Worm (Caenorhabditis elegans) whole organism, L4 larva: ENCODE results near the gene T08D10.4.
A peak's percentile ranks its signal among the peaks of the same experiment; 100 is the strongest.

Source experiments
- D1046.2 ChIP-seq: fragments of 200-800 bp; sonication (Bioruptor generic); IDR thresholded peaks from 2 replicates; pipeline ENCODE4 v1.3.6; 2022; ENCODE audit warnings: missing genetic modification characterization, missing compliant biosample characterization
- F44E2.7 ChIP-seq: fragments of 200-800 bp; sonication (Bioruptor generic); IDR thresholded peaks from 2 replicates; pipeline ENCODE4 v2.1.2; 2022; ENCODE audit warnings: missing genetic modification characterization, missing compliant biosample characterization
- F49E8.2 ChIP-seq: sonication (generic microtip); optimal IDR thresholded peaks from 2 replicates; lab custom pipeline; 2016; ENCODE audit warnings: missing compliant biosample characterization, mild to moderate bottlenecking, missing genetic modification characterization, borderline replicate concordance
- T26A8.4 ChIP-seq: fragments of 200-800 bp; sonication (Bioruptor generic); IDR thresholded peaks from 2 replicates; pipeline ENCODE4 v1.3.6; 2022; ENCODE audit warnings: missing genetic modification characterization, missing compliant biosample characterization
- aha-1 ChIP-seq: fragments of 150-350 bp; peaks from one replicate; lab custom pipeline; 2014; ENCODE audit warnings: missing biosample characterization, missing genetic modification characterization
- aly-2 ChIP-seq: sonication (generic microtip); optimal IDR thresholded peaks from 2 replicates; lab custom pipeline; 2018; ENCODE audit warnings: missing biosample characterization, missing genetic modification characterization
- arid-1 ChIP-seq: fragments of 200-800 bp; sonication (Bioruptor generic); conservative IDR thresholded peaks from 2 replicates; pipeline ENCODE4 v1.3.6; 2022; ENCODE audit warnings: missing genetic modification reagents, missing genetic modification characterization, missing compliant biosample characterization
- ceh-20 ChIP-seq: fragments of 200-800 bp; sonication (Bioruptor generic); IDR thresholded peaks from 2 replicates; pipeline ENCODE4 v1.3.6; 2022; ENCODE audit warnings: missing genetic modification reagents, missing genetic modification characterization, missing compliant biosample characterization
- ceh-62 ChIP-seq: sonication (generic microtip); optimal IDR thresholded peaks from 2 replicates; lab custom pipeline; 2017; ENCODE audit warnings: missing biosample characterization, missing genetic modification characterization
- ctbp-1 ChIP-seq: fragments of 200-800 bp; sonication (Bioruptor generic); IDR thresholded peaks from 2 replicates; pipeline ENCODE4 v1.3.6; 2022; ENCODE audit warnings: missing genetic modification reagents, missing genetic modification characterization, missing compliant biosample characterization
- daf-12 ChIP-seq: fragments of 150-350 bp; optimal IDR thresholded peaks from 2 replicates; lab custom pipeline; 2014; ENCODE audit warnings: missing biosample characterization, missing genetic modification reagents, missing genetic modification characterization
- daf-16 ChIP-seq, 3 experiments: sonication (generic microtip); optimal IDR thresholded peaks; 2 replicates each; lab custom pipeline; 2016 to 2017; ENCODE audit warnings: missing genetic modification characterization in 3 of 3, missing genetic modification reagents in 3 of 3, mild to moderate bottlenecking in 2 of 3, missing compliant biosample characterization in 2 of 3, missing biosample characterization in 1 of 3, moderate library complexity in 1 of 3
- dmd-8 ChIP-seq: fragments of 200-800 bp; sonication (Bioruptor generic); IDR thresholded peaks from 2 replicates; pipeline ENCODE4 v1.3.6; 2022; ENCODE audit warnings: missing genetic modification characterization, missing compliant biosample characterization
- dmd-9 ChIP-seq: fragments of 200-800 bp; sonication (Bioruptor generic); IDR thresholded peaks from 2 replicates; pipeline ENCODE4 v1.3.6; 2022; ENCODE audit warnings: missing genetic modification reagents, missing genetic modification characterization, missing compliant biosample characterization
- dve-1 ChIP-seq: sonication (generic microtip); optimal IDR thresholded peaks from 2 replicates; lab custom pipeline; 2017; ENCODE audit warnings: antibody characterized with exemption, mild to moderate bottlenecking, missing genetic modification characterization, missing compliant biosample characterization; ENCODE audit not compliant: insufficient read depth
- egl-43 ChIP-seq: fragments of 200-800 bp; sonication (Bioruptor generic); IDR thresholded peaks from 2 replicates; pipeline ENCODE4 v1.3.6; 2022; ENCODE audit warnings: missing genetic modification reagents, missing genetic modification characterization, missing compliant biosample characterization
- gei-8 ChIP-seq: fragments of 200-800 bp; sonication (Bioruptor generic); optimal IDR thresholded peaks from 2 replicates; lab custom pipeline; 2018; ENCODE audit warnings: mild to moderate bottlenecking, missing genetic modification characterization, missing compliant biosample characterization
- hif-1 ChIP-seq, 2 experiments: sonication (generic microtip); optimal IDR thresholded peaks; 2 replicates each; lab custom pipeline; 2016 to 2017; ENCODE audit warnings: missing compliant biosample characterization in 2 of 2, missing genetic modification characterization in 2 of 2, missing genetic modification reagents in 2 of 2, missing genotype in 2 of 2, mild to moderate bottlenecking in 1 of 2
- hlh-11 ChIP-seq: fragments of 200-800 bp; sonication (Bioruptor generic); optimal IDR thresholded peaks from 2 replicates; lab custom pipeline; 2018; ENCODE audit warnings: mild to moderate bottlenecking, missing genetic modification characterization, missing compliant biosample characterization
- hlh-30 ChIP-seq: sonication (generic microtip); optimal IDR thresholded peaks from 2 replicates; lab custom pipeline; 2017; ENCODE audit warnings: antibody characterized with exemption, mild to moderate bottlenecking, missing genetic modification characterization, missing compliant biosample characterization; ENCODE audit not compliant: insufficient read depth
- hmg-1.1 ChIP-seq: fragments of 200-800 bp; sonication (Bioruptor generic); IDR thresholded peaks from 2 replicates; pipeline ENCODE4 v1.3.6; 2022; ENCODE audit warnings: missing genetic modification reagents, missing genetic modification characterization, missing compliant biosample characterization
- lin-29 ChIP-seq: fragments of 200-800 bp; sonication (Bioruptor generic); IDR thresholded peaks from 2 replicates; pipeline ENCODE4 v1.3.6; 2022; ENCODE audit warnings: missing genetic modification reagents, missing genetic modification characterization, missing compliant biosample characterization
- lin-38 ChIP-seq: fragments of 200-800 bp; sonication (Bioruptor generic); IDR thresholded peaks from 2 replicates; pipeline ENCODE4 v1.3.6; 2022; ENCODE audit warnings: missing genetic modification reagents, missing genetic modification characterization, missing compliant biosample characterization
- lin-39 ChIP-seq: fragments of 150-350 bp; optimal IDR thresholded peaks from 2 replicates; lab custom pipeline; 2014; ENCODE audit warnings: missing biosample characterization, missing genetic modification reagents, missing genetic modification characterization
- madf-5 ChIP-seq, 2 experiments: fragments of 200-800 bp; sonication (Bioruptor generic); IDR thresholded peaks; 2 replicates each; pipeline ENCODE4 v1.3.6; 2022; ENCODE audit warnings: missing compliant biosample characterization in 2 of 2, missing genetic modification characterization in 2 of 2
- madf-9 ChIP-seq: fragments of 200-800 bp; sonication (Bioruptor generic); conservative IDR thresholded peaks from 2 replicates; pipeline ENCODE4 v1.3.6; 2022; ENCODE audit warnings: missing genetic modification reagents, missing genetic modification characterization, missing compliant biosample characterization
- mes-2 ChIP-seq: sonication (generic microtip); optimal IDR thresholded peaks from 2 replicates; lab custom pipeline; 2016; ENCODE audit warnings: missing genotype, mild to moderate bottlenecking, missing genetic modification characterization, missing compliant biosample characterization; ENCODE audit not compliant: poor library complexity, severe bottlenecking
- mxl-3 ChIP-seq: fragments of 200-800 bp; sonication (Bioruptor generic); optimal IDR thresholded peaks from 2 replicates; lab custom pipeline; 2018; ENCODE audit warnings: mild to moderate bottlenecking, missing genetic modification characterization, missing compliant biosample characterization
- nhr-11 ChIP-seq: fragments of 150-350 bp; optimal IDR thresholded peaks from 2 replicates; lab custom pipeline; 2014; ENCODE audit warnings: missing biosample characterization, missing genetic modification characterization
- nhr-111 ChIP-seq: fragments of 200-800 bp; sonication (Bioruptor generic); optimal IDR thresholded peaks from 2 replicates; lab custom pipeline; 2018; ENCODE audit warnings: mild to moderate bottlenecking, missing genetic modification characterization, missing compliant biosample characterization
- nhr-77 ChIP-seq: fragments of 150-350 bp; optimal IDR thresholded peaks from 2 replicates; lab custom pipeline; 2014; ENCODE audit warnings: missing biosample characterization, missing genetic modification characterization
- pha-4 ChIP-seq, 2 experiments: fragments of 150-350 bp in 1 of 2; fragments of 200-800 bp in 1 of 2; sonication (Bioruptor generic) in 1 of 2; IDR thresholded peaks in 1 of 2; optimal IDR thresholded peaks in 1 of 2; 2 replicates each; pipeline versions ENCODE4 v1.3.6 to Lab custom; 2014 to 2022; ENCODE audit warnings: missing genetic modification characterization in 2 of 2, missing genetic modification reagents in 2 of 2, missing biosample characterization in 1 of 2, missing compliant biosample characterization in 1 of 2
- pqm-1 ChIP-seq: sonication (generic microtip); optimal IDR thresholded peaks from 2 replicates; lab custom pipeline; 2017; ENCODE audit warnings: missing biosample characterization, missing genetic modification characterization
- rbr-2 ChIP-seq: sonication (generic microtip); optimal IDR thresholded peaks from 2 replicates; lab custom pipeline; 2016; ENCODE audit warnings: missing genotype, missing genetic modification characterization, missing compliant biosample characterization
- set-16 ChIP-seq: fragments of 200-800 bp; sonication (Bioruptor generic); IDR thresholded peaks from 2 replicates; pipeline ENCODE4 v1.3.6; 2022; ENCODE audit warnings: missing genetic modification reagents, missing genetic modification characterization, missing compliant biosample characterization
- skn-1 ChIP-seq: fragments of 150-350 bp; optimal IDR thresholded peaks from 2 replicates; lab custom pipeline; 2014; ENCODE audit warnings: missing biosample characterization, missing genetic modification characterization
- snpc-1.2 ChIP-seq: fragments of 200-800 bp; sonication (Bioruptor generic); IDR thresholded peaks from 2 replicates; pipeline ENCODE4 v1.3.6; 2022; ENCODE audit warnings: missing genetic modification reagents, missing genetic modification characterization, missing compliant biosample characterization
- vab-7 ChIP-seq: fragments of 200-800 bp; sonication (Bioruptor generic); IDR thresholded peaks from 2 replicates; pipeline ENCODE4 v1.3.6; 2022; ENCODE audit warnings: missing genetic modification reagents, missing genetic modification characterization, missing compliant biosample characterization
- zfp-3 ChIP-seq: fragments of 200-800 bp; sonication (Bioruptor generic); conservative IDR thresholded peaks from 2 replicates; pipeline ENCODE4 v1.3.6; 2022; ENCODE audit warnings: missing genetic modification reagents, missing genetic modification characterization, missing compliant biosample characterization
- zip-2 ChIP-seq: fragments of 150-350 bp; optimal IDR thresholded peaks from 2 replicates; lab custom pipeline; 2014; ENCODE audit warnings: missing biosample characterization, missing genetic modification characterization

The T08D10.4 gene

DNA sequence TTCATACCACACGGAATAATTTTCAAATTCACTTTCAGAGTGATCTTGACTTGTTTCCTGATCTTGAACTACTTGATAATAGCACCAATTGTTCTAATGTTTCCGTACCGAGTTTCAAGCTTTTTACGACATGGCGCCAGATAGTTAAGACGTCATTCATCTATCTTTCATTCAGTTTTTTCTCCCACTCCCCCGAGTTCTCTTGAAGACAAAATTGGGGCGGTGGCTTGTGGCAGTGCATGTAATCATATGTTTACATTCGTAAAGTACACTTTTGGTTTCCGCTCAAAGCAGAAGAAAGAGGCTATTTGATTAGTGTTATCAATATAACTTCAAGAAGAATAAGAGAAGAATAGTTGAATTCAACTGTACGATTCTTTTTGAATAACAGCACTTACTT lies 46.4 kb upstream of the T08D10.4 start (continued):
- no peak for TF ChIP-seq daf-16 (GFP tag; optimal IDR thresholded peaks at IDR 0.05; lab: Kevin White, UChicago)
- TF ChIP-seq daf-16 (tag; optimal IDR thresholded peaks at IDR 0.05; lab: Kevin White, UChicago), result peak; percentile 41
- TF ChIP-seq mes-2 (tag; lab: Kevin White, UChicago), result peak; percentile 3
- TF ChIP-seq pqm-1, result peak; percentile 40
- TF ChIP-seq set-16 (GFP tag; lab: Robert Waterston, UW), result no peak
- TF ChIP-seq gei-8, result no peak
- TF ChIP-seq ctbp-1 (GFP tag; lab: Robert Waterston, UW), result no peak
- no peak for TF ChIP-seq madf-9 (GFP tag; lab: Robert Waterston, UW)

ce11 chrX:11996606-11997005 lies 43.5 kb upstream of the T08D10.4 start:
- TF ChIP-seq snpc-1.2 (GFP tag; lab: Robert Waterston, UW) (no peak), aly-2 (tag; lab: Kevin White, UChicago) (no peak), hlh-11 (tag; lab: Kevin White, UChicago) (peak; percentile 17), zip-2 (tag; lab: Kevin White, UChicago) (no peak), dmd-9 (GFP tag; lab: Robert Waterston, UW) (no peak), dve-1 (tag; lab: Kevin White, UChicago) (peak; percentile 56), nhr-11 (tag; lab: Kevin White, UChicago) (no peak), daf-16 (GFP tag; optimal IDR thresholded peaks at IDR 0.05; lab: Kevin White, UChicago) (no peak), daf-16 (tag; optimal IDR thresholded peaks at IDR 0.05; lab: Kevin White, UChicago) (peak; percentile 69), mxl-3 (GFP tag; lab: Kevin White, UChicago) (no peak), T26A8.4 (GFP tag; lab: Robert Waterston, UW) (no peak), ceh-20 (GFP tag; lab: Robert Waterston, UW) (no peak), nhr-77 (tag; lab: Kevin White, UChicago) (no peak)

ce11 chrX:11994484-11994883 lies 41.4 kb upstream of the T08D10.4 start, which contains the start of gene C49F5.7:
Gene C49F5.7 (plus strand): TSS chrX:11994784.
- no peak for TF ChIP-seq nhr-111 (GFP tag; lab: Kevin White, UChicago)
- no peak for TF ChIP-seq F49E8.2 (tag; lab: Kevin White, UChicago)
- no peak for TF ChIP-seq pqm-1
- TF ChIP-seq daf-16 (GFP tag; optimal IDR thresholded peaks at IDR 0.05; lab: Kevin White, UChicago), result no peak
- peak; percentile 8 for TF ChIP-seq daf-16 (tag; optimal IDR thresholded peaks at IDR 0.05; lab: Kevin White, UChicago)
- no peak for TF ChIP-seq D1046.2 (GFP tag; lab: Robert Waterston, UW)
- no peak for TF ChIP-seq lin-38
- TF ChIP-seq ceh-62, result no peak
- TF ChIP-seq hlh-30 (tag; lab: Kevin White, UChicago), result peak; percentile 14
- no peak for TF ChIP-seq dmd-8 (GFP tag; lab: Robert Waterston, UW)
- no peak for TF ChIP-seq arid-1
- no peak for TF ChIP-seq lin-39 (tag; lab: Kevin White, UChicago)
- no peak for TF ChIP-seq daf-12 (tag; lab: Kevin White, UChicago)
- TF ChIP-seq gei-8, result no peak
- no peak for TF ChIP-seq hmg-1.1 (GFP tag; lab: Robert Waterston, UW)
- no peak for TF ChIP-seq skn-1 (tag; lab: Kevin White, UChicago)
- no peak for TF ChIP-seq T26A8.4 (GFP tag; lab: Robert Waterston, UW)

ce11 chrX:11993327-11993726 lies 40.2 kb upstream of the T08D10.4 start:
- TF ChIP-seq dmd-8 (GFP tag; lab: Robert Waterston, UW) (peak; percentile 68; the same call in 1 of the 2 replicates), aha-1 (tag; lab: Kevin White, UChicago) (peak; percentile 17), ceh-20 (GFP tag; lab: Robert Waterston, UW) (no peak), lin-29 (GFP tag; lab: Robert Waterston, UW) (0 out of 2 replicates have a peak, but pooled peaks have one; percentile 34), hif-1 (tag; optimal IDR thresholded peaks at IDR 0.05; lab: Kevin White, UChicago) (no peak), ceh-62 (no peak), dve-1 (tag; lab: Kevin White, UChicago) (peak; percentile 11), madf-9 (GFP tag; lab: Robert Waterston, UW) (0 out of 2 replicates have a peak, but pooled peaks have one; percentile 18), ctbp-1 (GFP tag; lab: Robert Waterston, UW) (0 out of 2 replicates have a peak, but pooled peaks have one; percentile 21), daf-16 (GFP tag; optimal IDR thresholded peaks at IDR 0.05; lab: Kevin White, UChicago) (peak in 1 of 2 experiments; percentile 18), daf-16 (tag; optimal IDR thresholded peaks at IDR 0.05; lab: Kevin White, UChicago) (peak; percentile 73), rbr-2 (tag; lab: Kevin White, UChicago) (no peak), lin-39 (tag; lab: Kevin White, UChicago) (no peak), F44E2.7 (GFP tag; lab: Robert Waterston, UW) (no peak), mes-2 (tag; lab: Kevin White, UChicago) (peak; percentile 48), egl-43 (GFP tag; lab: Robert Waterston, UW) (0 out of 2 replicates have a peak, but pooled peaks have one; percentile 63), pha-4 (GFP tag; IDR thresholded peaks at IDR 0.05; lab: Robert Waterston, UW) (peak; percentile 60), pha-4 (tag; optimal IDR thresholded peaks at IDR 0.05; lab: Kevin White, UChicago) (no peak), D1046.2 (GFP tag; lab: Robert Waterston, UW) (0 out of 2 replicates have a peak, but pooled peaks have one; percentile 64), madf-5 (GFP tag; IDR thresholded peaks at IDR 0.05; lab: Robert Waterston, UW) (0 out of 4 replicates have a peak, but pooled peaks have one; percentile 6 to 8), hlh-11 (tag; lab: Kevin White, UChicago) (peak; percentile 4), zfp-3 (GFP tag; lab: Robert Waterston, UW) (0 out of 2 replicates have a peak, but pooled peaks have one; percentile 46), vab-7 (peak; percentile 53; the same call in 1 of the 2 replicates)
